Fruit fly (Drosophila melanogaster) whole organism, larva: ENCODE results near the gene CG10359.

ENCODE experiments used
- noc ChIP-seq: fragments of 200-800 bp; sonication (Bioruptor generic); optimal IDR thresholded peaks from 3 replicates; lab custom pipeline; 2019; ENCODE audit warnings: missing biosample characterization, mild to moderate bottlenecking, missing genetic modification characterization, moderate library complexity

Gene CG10359

DNA sequence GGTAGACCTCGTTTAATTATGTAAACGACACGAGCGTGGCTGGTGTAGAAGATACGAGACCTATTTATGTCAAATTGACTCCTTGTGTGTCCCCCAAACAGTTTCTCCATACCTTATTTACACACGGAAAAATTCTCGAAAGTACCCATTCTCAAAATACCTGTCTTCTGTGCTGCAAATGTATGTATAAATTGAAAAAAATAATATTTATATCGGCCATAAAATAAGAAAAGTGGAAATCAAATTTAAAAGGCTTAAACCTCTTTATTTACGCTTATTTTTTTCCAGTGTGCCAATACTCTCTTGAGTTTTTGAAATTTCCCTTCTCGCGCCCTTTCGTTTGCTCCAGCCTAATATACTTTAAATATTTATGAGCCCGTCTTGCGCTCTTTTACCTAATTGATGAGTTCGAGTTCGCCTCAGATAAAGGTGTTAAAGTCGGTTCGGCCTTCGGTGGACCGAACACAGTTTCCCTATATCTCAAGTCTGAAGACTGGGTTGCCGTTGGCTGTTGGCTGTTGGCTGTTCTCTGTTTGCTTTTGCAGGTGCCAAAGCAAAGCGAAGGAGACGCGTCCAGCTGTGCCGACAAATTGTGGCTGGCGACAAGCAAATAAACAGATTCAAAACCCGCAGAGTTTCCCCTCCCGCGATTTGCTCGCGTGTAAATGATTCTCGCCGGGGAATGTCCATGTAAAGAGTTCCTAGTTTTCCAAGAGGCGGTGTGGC lies 26.8 kb downstream of the CG10359 start:
- no peak for TF ChIP-seq noc (tag; lab: Kevin White, UChicago)

DNA sequence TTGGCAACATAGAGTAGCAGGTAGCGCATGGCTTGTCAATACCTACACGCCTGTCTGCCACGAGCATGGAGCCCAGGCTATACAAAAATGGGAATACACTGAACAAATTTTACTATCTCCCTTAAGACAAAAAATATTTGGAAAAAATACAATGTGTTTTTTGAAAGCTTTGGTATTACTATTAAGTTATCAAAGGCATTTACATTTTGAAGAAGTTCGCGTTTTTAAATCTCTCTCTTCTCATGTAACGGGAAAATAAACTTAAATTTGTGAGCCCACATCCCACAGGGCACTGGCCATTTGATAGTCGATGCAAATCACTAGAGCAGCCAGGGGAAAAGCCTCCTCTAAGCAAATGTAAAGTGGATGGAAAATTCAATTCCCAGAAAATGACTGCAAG lies 27.3 kb downstream of the CG10359 start:
- TF ChIP-seq noc (tag; lab: Kevin White, UChicago), result no peak

DNA sequence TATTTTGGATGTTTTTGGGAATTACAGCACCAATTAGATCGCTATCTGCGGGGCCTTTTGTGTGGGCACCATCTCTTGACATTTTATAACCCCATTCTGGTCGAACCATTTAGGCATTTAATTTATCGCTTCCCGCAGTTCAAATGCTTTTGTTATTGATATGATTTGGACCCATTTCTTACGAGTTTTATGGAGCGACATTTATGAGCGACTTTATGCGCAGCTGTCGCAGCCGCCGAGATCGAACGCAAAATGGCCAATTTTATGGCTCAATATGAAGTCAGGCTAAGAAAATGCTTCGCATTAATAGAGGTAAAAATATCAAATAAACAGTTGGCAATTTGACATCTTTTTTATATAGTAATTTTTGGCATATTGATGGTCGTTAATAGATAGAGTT lies 28.9 kb downstream of the CG10359 start:
- no peak for TF ChIP-seq noc (tag; lab: Kevin White, UChicago)

DNA sequence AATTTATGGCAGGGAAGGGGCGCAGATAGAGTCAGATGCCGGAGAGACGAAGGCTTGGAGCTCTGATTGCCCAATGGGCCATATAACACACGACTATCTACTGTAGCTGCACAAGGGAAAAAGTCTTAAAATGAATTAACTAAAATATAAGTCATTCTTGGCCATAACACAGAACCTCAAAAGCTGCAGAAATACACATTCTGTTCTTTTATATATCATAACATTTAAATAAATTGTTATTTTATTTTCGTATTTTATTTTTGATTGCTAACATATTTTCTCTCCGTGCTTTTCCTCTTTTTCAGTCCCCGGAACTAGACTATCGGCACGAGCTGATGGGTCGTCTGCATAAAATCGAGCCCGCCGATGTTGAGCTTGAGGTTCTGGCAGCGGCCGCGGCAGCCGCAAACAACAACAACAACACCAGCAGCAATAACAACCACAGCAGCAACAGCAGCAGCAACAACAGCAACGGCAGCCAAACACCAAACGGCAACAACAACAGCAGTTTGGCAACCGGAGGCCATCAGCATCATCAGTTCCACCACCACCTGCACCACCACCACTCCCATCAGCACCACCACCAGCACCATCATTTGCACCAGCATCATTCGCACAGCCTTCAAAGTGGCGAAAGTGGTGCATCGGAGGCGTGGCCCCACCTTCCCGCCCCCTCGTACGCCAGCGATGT lies 32.5 kb downstream of the CG10359 start:
- TF ChIP-seq noc (tag; lab: Kevin White, UChicago), result no peak

DNA sequence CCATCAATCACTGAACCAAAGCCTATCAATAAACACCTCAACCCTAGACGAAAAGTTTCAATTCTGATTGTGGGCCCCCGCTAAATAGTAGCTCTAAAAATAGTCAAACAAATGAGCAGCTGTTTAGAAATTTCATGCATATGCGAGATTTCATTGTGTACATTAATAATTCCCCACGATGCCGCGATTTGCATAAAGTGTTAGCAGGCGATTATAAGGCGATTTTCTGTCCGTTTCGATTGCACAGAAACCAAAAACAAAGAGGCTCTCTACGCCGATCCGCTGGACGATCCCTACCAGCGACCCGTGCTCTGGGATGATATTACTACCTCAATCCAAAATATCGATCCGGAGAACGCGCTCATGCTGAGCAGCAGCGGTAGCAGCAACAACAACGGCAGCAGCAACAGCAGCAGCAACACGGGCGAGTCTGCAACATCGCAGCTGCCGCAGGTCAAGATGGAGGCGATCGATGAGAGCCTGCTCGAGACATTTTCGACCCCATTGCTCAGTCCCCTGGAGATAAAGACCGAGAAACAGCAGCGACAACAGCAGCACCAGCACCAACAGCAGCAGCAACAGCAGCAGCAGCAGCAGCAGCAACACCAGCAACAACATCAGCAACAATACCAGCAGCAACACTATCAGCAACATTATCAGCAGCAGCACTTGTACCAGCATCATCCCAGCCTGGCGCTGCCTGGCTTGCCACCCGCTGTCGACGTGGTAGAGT lies 33.8 kb downstream of the CG10359 start:
- TF ChIP-seq noc (tag; lab: Kevin White, UChicago), result peak; percentile 6

DNA sequence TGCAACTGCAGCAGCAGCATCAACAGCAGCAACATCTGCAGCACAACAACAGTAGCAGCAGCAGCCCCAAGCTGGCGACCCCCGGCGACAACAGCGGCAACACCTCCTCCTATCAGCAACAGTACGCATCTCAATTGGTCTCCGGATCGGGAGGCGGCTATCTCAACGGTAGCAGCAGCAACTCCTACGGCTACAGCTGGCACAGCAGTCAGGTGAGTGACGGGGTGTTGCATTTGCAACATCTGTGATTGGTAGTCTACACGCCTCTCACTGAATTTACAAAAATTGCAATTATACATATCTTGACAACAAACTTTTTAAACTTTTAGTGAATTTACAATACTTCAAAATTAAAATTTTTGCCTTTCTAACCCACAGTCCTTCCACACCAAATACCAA lies 34.4 kb downstream of the CG10359 start:
- TF ChIP-seq noc (tag; lab: Kevin White, UChicago), result no peak

DNA sequence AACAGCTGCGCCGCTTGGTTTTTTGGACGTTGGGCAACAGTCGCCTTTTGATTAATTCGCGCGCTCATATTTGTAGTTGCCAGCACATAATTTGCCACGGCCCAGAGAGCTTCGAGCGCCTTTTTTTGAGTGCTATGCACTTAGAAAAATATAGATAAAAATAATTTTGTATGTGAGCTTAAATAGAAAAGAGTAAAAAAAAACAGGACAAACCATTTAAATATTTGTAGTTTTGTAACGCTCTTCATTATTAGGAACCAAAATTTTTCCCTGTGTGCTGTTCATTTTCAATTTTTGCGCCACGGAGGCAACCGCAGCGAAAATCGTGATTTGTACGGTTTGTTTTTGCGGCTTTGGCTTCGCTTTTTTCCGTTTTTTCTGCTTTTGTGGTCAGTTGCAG lies 37.5 kb downstream of the CG10359 start:
- TF ChIP-seq noc (tag; lab: Kevin White, UChicago), result no peak

DNA sequence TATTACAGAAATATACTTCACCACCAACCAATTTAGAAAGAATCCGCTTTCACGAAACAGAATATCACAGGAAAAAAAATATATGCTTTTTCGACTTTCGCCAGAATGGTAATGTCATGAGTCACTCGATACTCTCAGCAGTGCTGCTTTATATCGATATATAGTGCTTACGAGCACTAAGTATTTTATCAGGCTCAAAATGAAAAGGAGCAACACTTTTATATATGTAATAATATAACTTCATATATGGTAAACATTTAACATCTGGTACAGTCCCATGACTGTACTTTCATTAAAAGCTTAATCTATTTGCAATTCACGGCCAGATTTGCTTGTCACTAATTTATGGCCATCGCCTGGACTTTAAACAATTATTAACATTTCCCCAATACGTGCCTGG lies 42.7 kb downstream of the CG10359 start, which contains the start of gene CG10862:
Gene CG10862 (minus strand): TSS at position 101 of the 400 bp plus-strand sequence.
- TF ChIP-seq noc (tag; lab: Kevin White, UChicago), result no peak

DNA sequence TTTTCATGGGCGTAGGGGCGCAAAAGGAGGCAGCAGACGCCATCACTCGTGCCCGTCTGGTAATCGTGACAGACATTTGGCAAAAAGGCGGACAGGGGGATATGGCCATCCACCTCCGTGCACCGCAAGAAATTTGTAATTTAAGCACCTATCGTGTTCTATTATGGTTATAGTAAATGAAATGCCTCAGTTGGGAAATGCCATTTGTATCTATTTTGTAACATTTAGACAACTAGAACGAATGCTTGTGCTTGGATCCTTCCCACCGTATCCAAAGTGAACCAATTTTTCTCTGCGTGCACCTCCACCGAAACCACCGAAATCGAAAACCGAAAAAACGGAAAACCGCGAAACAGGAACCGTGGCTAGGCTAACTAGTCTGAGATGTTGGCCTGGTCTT lies 44.9 kb downstream of the CG10359 start:
- no peak for TF ChIP-seq noc (tag; lab: Kevin White, UChicago)

DNA sequence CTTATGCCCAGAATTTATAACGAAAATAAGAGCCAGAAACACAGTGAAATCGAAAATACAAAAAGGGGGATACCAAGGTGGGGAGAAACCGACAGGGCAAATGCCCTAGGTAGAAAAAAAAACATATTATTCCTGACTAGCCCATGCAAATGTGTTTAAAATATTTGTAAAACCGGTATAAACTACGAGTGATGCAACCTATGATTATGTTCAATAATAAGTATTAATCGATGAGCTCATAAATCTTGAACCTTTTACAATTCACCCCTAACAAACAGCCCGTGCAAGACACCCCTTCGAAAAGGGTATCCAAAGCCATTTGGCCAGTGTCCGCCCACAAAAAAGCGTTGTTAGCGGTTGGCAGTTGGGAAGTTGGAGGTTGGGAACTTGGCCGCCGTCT lies 45.9 kb downstream of the CG10359 start:
- no peak for TF ChIP-seq noc (tag; lab: Kevin White, UChicago)

DNA sequence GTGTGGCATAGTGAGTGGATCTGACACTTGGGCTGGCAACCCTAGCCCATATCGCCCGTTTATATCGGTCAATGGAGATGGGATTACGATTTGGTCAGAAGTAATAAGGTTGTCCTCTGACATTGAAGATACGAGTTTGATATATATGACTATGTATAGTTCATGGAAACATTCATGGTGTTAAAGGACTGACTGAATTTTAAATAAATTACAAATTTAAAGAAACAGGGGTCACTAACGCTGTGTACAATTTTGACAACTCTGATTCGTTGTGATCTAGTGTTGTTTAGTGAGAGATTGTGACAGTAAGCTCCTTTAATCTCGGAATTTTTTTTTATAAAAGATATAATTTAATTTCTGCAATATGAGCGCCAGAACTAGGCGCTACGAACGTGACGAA lies 46.8 kb downstream of the CG10359 start, which contains the start of gene CG43098:
Gene CG43098 (plus strand): TSS at position 301 of the 400 bp plus-strand sequence.
- TF ChIP-seq noc (tag; lab: Kevin White, UChicago), result no peak
